Fruit fly (Drosophila melanogaster) whole organism, embryonic: Measurements from ENCODE around the gene baf.
A peak's percentile ranks its signal among the peaks of the same experiment; 100 is the strongest.

Experiments used
- Aef1 ChIP-seq: fragments of 200-800 bp; sonication (Bioruptor generic); IDR thresholded peaks from 3 replicates; pipeline ENCODE4 v1.3.6; 2022; ENCODE audit warnings: missing biosample characterization, missing genetic modification characterization
- Atf6 ChIP-seq: fragments of 200-800 bp; sonication (Bioruptor generic); IDR thresholded peaks from 2 replicates; pipeline ENCODE4 v1.3.6; 2022; ENCODE audit warnings: missing biosample characterization, missing genetic modification characterization
- Bdp1 ChIP-seq: fragments of 200-800 bp; sonication (Bioruptor generic); optimal IDR thresholded peaks from 3 replicates; lab custom pipeline; 2016; ENCODE audit warnings: missing biosample characterization, missing genetic modification characterization
- Bgb ChIP-seq: fragments of 200-800 bp; sonication (Bioruptor generic); IDR thresholded peaks from 2 replicates; pipeline ENCODE4 v1.3.6; 2022; ENCODE audit warnings: missing biosample characterization, missing genetic modification characterization; ENCODE audit not compliant: partially characterized antibody
- CG10147 ChIP-seq: fragments of 200-800 bp; sonication (Bioruptor generic); optimal IDR thresholded peaks from 2 replicates; lab custom pipeline; 2019; ENCODE audit warnings: missing biosample characterization, mild to moderate bottlenecking, missing genetic modification characterization, moderate library complexity
- CG12299 ChIP-seq: fragments of 200-800 bp; sonication (Bioruptor generic); optimal IDR thresholded peaks from 2 replicates; lab custom pipeline; 2018; ENCODE audit warnings: missing biosample characterization, mild to moderate bottlenecking, missing genetic modification characterization
- CG13424 ChIP-seq: fragments of 200-800 bp; sonication (Bioruptor generic); optimal IDR thresholded peaks from 2 replicates; lab custom pipeline; 2019; ENCODE audit warnings: missing biosample characterization, mild to moderate bottlenecking, missing genetic modification characterization, moderate library complexity
- CG14860 ChIP-seq: fragments of 200-800 bp; sonication (Bioruptor generic); IDR thresholded peaks from 3 replicates; pipeline ENCODE4 v1.3.6; 2022; ENCODE audit warnings: missing biosample characterization, missing genetic modification characterization; ENCODE audit not compliant: partially characterized antibody
- CG14965 ChIP-seq: fragments of 200-800 bp; sonication (Bioruptor generic); optimal IDR thresholded peaks from 2 replicates; lab custom pipeline; 2016; ENCODE audit warnings: missing biosample characterization, missing genetic modification characterization, borderline replicate concordance
- CG1602 ChIP-seq: fragments of 200-800 bp; sonication (Bioruptor generic); optimal IDR thresholded peaks from 3 replicates; lab custom pipeline; 2016; ENCODE audit warnings: missing biosample characterization, missing genetic modification characterization
- CG16779 ChIP-seq: fragments of 200-800 bp; sonication (Bioruptor generic); IDR thresholded peaks from 2 replicates; pipeline ENCODE4 v1.3.6; 2022; ENCODE audit warnings: missing biosample characterization, missing genetic modification characterization
- CG3065 ChIP-seq: fragments of 200-800 bp; sonication (Bioruptor generic); optimal IDR thresholded peaks from 2 replicates; lab custom pipeline; 2016; ENCODE audit warnings: missing biosample characterization, missing genetic modification characterization
- CG31365 ChIP-seq: fragments of 200-800 bp; sonication (Bioruptor generic); optimal IDR thresholded peaks from 2 replicates; lab custom pipeline; 2018; ENCODE audit warnings: missing biosample characterization, mild to moderate bottlenecking, missing genetic modification characterization
- CG34376 ChIP-seq: fragments of 200-800 bp; sonication (Bioruptor generic); optimal IDR thresholded peaks from 2 replicates; lab custom pipeline; 2018; ENCODE audit warnings: missing biosample characterization, mild to moderate bottlenecking, missing genetic modification characterization
- CG8089 ChIP-seq: fragments of 200-800 bp; sonication (Bioruptor generic); optimal IDR thresholded peaks from 3 replicates; lab custom pipeline; 2016; ENCODE audit warnings: missing biosample characterization, missing genetic modification characterization
- CG8478 ChIP-seq: fragments of >200 bp; optimal IDR thresholded peaks from 2 replicates; lab custom pipeline; 2018
- CG9797 ChIP-seq: fragments of 200-800 bp; sonication (Bioruptor generic); optimal IDR thresholded peaks from 3 replicates; lab custom pipeline; 2018; ENCODE audit warnings: missing biosample characterization, mild to moderate bottlenecking, missing genetic modification characterization
- D19B ChIP-seq: fragments of 200-800 bp; sonication (Bioruptor generic); optimal IDR thresholded peaks from 2 replicates; lab custom pipeline; 2017; ENCODE audit warnings: missing biosample characterization, mild to moderate bottlenecking, missing genetic modification characterization
- Dll ChIP-seq: fragments of 200-800 bp; sonication (Bioruptor generic); IDR thresholded peaks from 4 replicates; pipeline ENCODE4 v1.3.6; 2022; ENCODE audit warnings: missing biosample characterization, missing genetic modification characterization; ENCODE audit not compliant: partially characterized antibody
- E2f2 ChIP-seq: fragments of 200-800 bp; sonication (Bioruptor generic); IDR thresholded peaks from 2 replicates; pipeline ENCODE4 v1.3.6; 2022; ENCODE audit warnings: missing biosample characterization, missing genetic modification characterization
- Ets65A ChIP-seq: fragments of 200-800 bp; sonication (Bioruptor generic); peaks from one replicate; lab custom pipeline; 2016; ENCODE audit warnings: missing biosample characterization, missing genetic modification characterization
- Fer1 ChIP-seq: fragments of 200-800 bp; sonication (Bioruptor generic); optimal IDR thresholded peaks from 2 replicates; lab custom pipeline; 2017; ENCODE audit warnings: missing biosample characterization, mild to moderate bottlenecking, missing genetic modification characterization
- Gsc ChIP-seq: fragments of 200-800 bp; sonication (Bioruptor generic); IDR thresholded peaks from 2 replicates; pipeline ENCODE4 v1.3.6; 2022; ENCODE audit warnings: missing biosample characterization, missing genetic modification characterization
- H2.0 ChIP-seq: fragments of 200-800 bp; sonication (Bioruptor generic); IDR thresholded peaks from 2 replicates; pipeline ENCODE4 v1.3.6; 2022; ENCODE audit warnings: missing biosample characterization, missing genetic modification characterization
- Mad ChIP-seq: fragments of 200-800 bp; sonication (Bioruptor generic); optimal IDR thresholded peaks from 2 replicates; lab custom pipeline; 2016; ENCODE audit warnings: missing biosample characterization, missing genetic modification characterization
- Med ChIP-seq: fragments of 200-800 bp; sonication (Bioruptor generic); peaks from one replicate; lab custom pipeline; 2016; ENCODE audit warnings: missing biosample characterization, missing genetic modification characterization, mild to moderate bottlenecking, inconsistent platforms, moderate library complexity
- Pdp1 ChIP-seq, 2 experiments: fragments of 200-800 bp; sonication (Bioruptor generic); optimal IDR thresholded peaks; 3 replicates each; lab custom pipeline; 2016; ENCODE audit warnings: missing biosample characterization in 2 of 2, missing genetic modification characterization in 2 of 2, mild to moderate bottlenecking in 1 of 2, moderate library complexity in 1 of 2
- Spps ChIP-seq: fragments of 200-800 bp; sonication (Bioruptor generic); optimal IDR thresholded peaks from 2 replicates; lab custom pipeline; 2018; ENCODE audit warnings: missing biosample characterization, mild to moderate bottlenecking, missing genetic modification characterization
- ac ChIP-seq: fragments of 200-800 bp; sonication (Bioruptor generic); optimal IDR thresholded peaks from 3 replicates; lab custom pipeline; 2017; ENCODE audit warnings: missing biosample characterization, mild to moderate bottlenecking, missing genetic modification characterization
- ara ChIP-seq: fragments of 200-800 bp; sonication (Bioruptor generic); IDR thresholded peaks from 2 replicates; pipeline ENCODE4 v1.3.6; 2022; ENCODE audit warnings: missing biosample characterization, missing genetic modification characterization
- bab2 ChIP-seq: fragments of 200-800 bp; sonication (Bioruptor generic); optimal IDR thresholded peaks from 2 replicates; lab custom pipeline; 2016; ENCODE audit warnings: missing biosample characterization, missing genetic modification characterization
- ci ChIP-seq: fragments of 200-800 bp; sonication (Bioruptor generic); IDR thresholded peaks from 3 replicates; pipeline ENCODE4 v1.3.6; 2022; ENCODE audit warnings: missing biosample characterization, missing genetic modification characterization
- dimm ChIP-seq: fragments of 200-800 bp; sonication (Bioruptor generic); IDR thresholded peaks from 2 replicates; pipeline ENCODE4 v1.3.6; 2022; ENCODE audit warnings: missing biosample characterization, missing genetic modification characterization
- exex ChIP-seq: fragments of 200-800 bp; sonication (Bioruptor generic); optimal IDR thresholded peaks from 4 replicates; lab custom pipeline; 2018; ENCODE audit warnings: missing biosample characterization, mild to moderate bottlenecking, missing genetic modification characterization, moderate library complexity
- fd96Cb ChIP-seq: fragments of 200-800 bp; sonication (Bioruptor generic); optimal IDR thresholded peaks from 2 replicates; lab custom pipeline; 2018; ENCODE audit warnings: missing biosample characterization, mild to moderate bottlenecking, missing genetic modification characterization, moderate library complexity
- grn ChIP-seq: fragments of 200-800 bp; sonication (Bioruptor generic); optimal IDR thresholded peaks from 3 replicates; lab custom pipeline; 2017; ENCODE audit warnings: missing biosample characterization, missing genetic modification characterization
- lilli ChIP-seq: fragments of 200-800 bp; sonication (Bioruptor generic); optimal IDR thresholded peaks from 3 replicates; lab custom pipeline; 2016; ENCODE audit warnings: missing biosample characterization, missing genetic modification characterization
- maf-S ChIP-seq: fragments of 200-800 bp; sonication (Bioruptor generic); optimal IDR thresholded peaks from 2 replicates; lab custom pipeline; 2016; ENCODE audit warnings: missing biosample characterization, missing genetic modification characterization
- mirr ChIP-seq: fragments of 200-800 bp; sonication (Bioruptor generic); optimal IDR thresholded peaks from 3 replicates; lab custom pipeline; 2018; ENCODE audit warnings: missing biosample characterization, mild to moderate bottlenecking, missing genetic modification characterization
- pros ChIP-seq: fragments of 200-800 bp; sonication (Bioruptor generic); optimal IDR thresholded peaks from 3 replicates; lab custom pipeline; 2019; ENCODE audit warnings: missing biosample characterization, mild to moderate bottlenecking, missing genetic modification characterization, moderate library complexity
- pum ChIP-seq: fragments of 200-800 bp; sonication (Bioruptor generic); optimal IDR thresholded peaks from 2 replicates; lab custom pipeline; 2016; ENCODE audit warnings: missing biosample characterization, missing genetic modification characterization
- run ChIP-seq: fragments of 200-800 bp; sonication (Bioruptor generic); optimal IDR thresholded peaks from 3 replicates; lab custom pipeline; 2018; ENCODE audit warnings: missing biosample characterization, mild to moderate bottlenecking, missing genetic modification characterization
- salm ChIP-seq: fragments of 200-800 bp; sonication (Bioruptor generic); optimal IDR thresholded peaks from 2 replicates; lab custom pipeline; 2018; ENCODE audit warnings: missing biosample characterization, mild to moderate bottlenecking, missing genetic modification characterization
- sens ChIP-seq: fragments of 200-800 bp; sonication (Bioruptor generic); peaks from one replicate; lab custom pipeline; 2016; ENCODE audit warnings: missing biosample characterization, missing genetic modification characterization
- so ChIP-seq: fragments of 200-800 bp; sonication (Bioruptor generic); IDR thresholded peaks from 3 replicates; pipeline ENCODE4 v1.3.6; 2022; ENCODE audit warnings: missing biosample characterization, missing genetic modification characterization
- sug ChIP-seq: fragments of 200-800 bp; optimal IDR thresholded peaks from 2 replicates; lab custom pipeline; 2019; ENCODE audit warnings: missing biosample characterization, mild to moderate bottlenecking, missing genetic modification characterization, moderate library complexity
- trem ChIP-seq: fragments of 200-800 bp; optimal IDR thresholded peaks from 3 replicates; lab custom pipeline; 2019; ENCODE audit warnings: missing biosample characterization, mild to moderate bottlenecking, missing genetic modification characterization, moderate library complexity

The baf gene

DNA sequence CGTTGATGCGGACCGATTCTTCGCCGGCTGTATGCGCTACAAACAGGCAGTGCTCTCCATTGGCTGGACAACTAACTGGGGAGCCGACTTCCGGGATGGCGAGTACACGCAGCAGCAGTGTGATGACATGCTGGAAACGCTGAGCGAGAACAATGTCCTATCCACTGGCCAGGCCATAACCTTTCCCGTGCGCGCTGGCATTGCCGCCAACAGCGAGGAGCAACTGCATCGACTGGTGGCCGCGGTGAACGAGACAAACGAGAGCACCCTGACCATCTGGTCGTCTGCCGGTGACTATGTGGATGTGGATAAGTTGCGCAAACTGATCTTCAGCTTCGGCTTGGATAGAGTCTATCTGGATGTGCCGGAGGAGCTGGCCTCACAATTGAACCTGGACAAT is 43.1 kb upstream of the baf start:
- peak; percentile 57 for TF ChIP-seq Med (GFP tag; lab: Kevin White, UChicago)
- TF ChIP-seq ara: peak; percentile 16; the same call in 1 of the 2 replicates
- TF ChIP-seq CG8478 (lab: Kevin White, UChicago): peak; percentile 73
- 0 out of 2 replicates have a peak, but pooled peaks have one; percentile 17 for TF ChIP-seq Atf6 (GFP tag; lab: Robert Waterston, UW)
- TF ChIP-seq CG14860 (GFP tag; lab: Robert Waterston, UW): 0 out of 3 replicates have a peak, but pooled peaks have one; percentile 14
- TF ChIP-seq fd96Cb (tag; lab: Kevin White, UChicago): no peak
- no peak for TF ChIP-seq dimm (GFP tag; lab: Robert Waterston, UW)

DNA sequence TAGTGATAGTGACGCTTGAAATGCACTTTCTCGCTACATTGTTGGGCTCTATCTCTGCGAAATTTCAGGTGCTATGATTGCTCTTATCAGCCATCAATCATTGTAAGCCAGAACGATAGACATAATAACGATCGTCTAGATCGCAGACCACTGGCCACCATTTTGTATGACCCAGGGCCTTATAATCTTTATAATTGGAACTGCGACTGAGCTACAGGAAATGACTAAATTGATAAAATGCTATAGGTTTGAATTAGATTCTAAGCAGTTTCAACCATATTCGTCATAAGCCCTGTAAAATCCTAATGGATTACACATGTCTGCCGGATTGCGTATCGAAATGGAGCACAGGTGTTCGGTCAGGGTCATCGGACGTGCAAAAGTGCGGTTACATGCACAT is 39.4 kb upstream of the baf start:
- TF ChIP-seq run (tag; lab: Kevin White, UChicago) (no peak), E2f2 (GFP tag; lab: Robert Waterston, UW) (no peak), Pdp1 (GFP tag; optimal IDR thresholded peaks at IDR 0.05; lab: Kevin White, UChicago) (peak in 1 of 2 experiments; percentile 8), exex (tag; lab: Kevin White, UChicago) (peak; percentile 81), D19B (GFP tag; lab: Kevin White, UChicago) (no peak), CG34376 (GFP tag; lab: Kevin White, UChicago) (peak; percentile 24), sug (peak; percentile 39), mirr (GFP tag; lab: Kevin White, UChicago) (peak; percentile 54), Med (GFP tag; lab: Kevin White, UChicago) (peak; percentile 23), grn (GFP tag; lab: Kevin White, UChicago) (peak; percentile 9), Ets65A (peak; percentile 20)

DNA sequence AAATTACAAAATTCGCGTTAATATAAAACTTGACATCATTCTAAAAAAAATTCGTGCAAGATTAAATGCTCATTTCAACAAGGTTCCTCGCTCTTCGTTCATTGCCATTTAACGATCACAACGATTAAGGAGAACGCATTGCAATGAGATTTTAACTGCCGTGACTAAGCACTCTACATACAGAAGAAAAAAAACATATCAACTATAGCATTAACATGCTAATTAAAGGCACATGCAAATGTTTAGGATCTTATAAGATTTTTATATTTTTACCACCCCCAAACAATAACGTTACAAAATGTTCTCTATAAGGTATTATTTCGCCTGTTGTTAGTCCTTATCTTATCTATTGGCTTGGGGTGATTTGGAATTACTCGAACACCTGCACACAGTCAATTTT is 38.5 kb upstream of the baf start:
- no peak for TF ChIP-seq pum (GFP tag; lab: Kevin White, UChicago)
- no peak for TF ChIP-seq run (tag; lab: Kevin White, UChicago)
- TF ChIP-seq Bgb: no peak
- no peak for TF ChIP-seq CG10147 (GFP tag; lab: Kevin White, UChicago)
- no peak for TF ChIP-seq maf-S (GFP tag; lab: Kevin White, UChicago)
- no peak for TF ChIP-seq CG16779
- no peak for TF ChIP-seq lilli
- TF ChIP-seq sens (GFP tag; lab: Kevin White, UChicago): peak; percentile 56

DNA sequence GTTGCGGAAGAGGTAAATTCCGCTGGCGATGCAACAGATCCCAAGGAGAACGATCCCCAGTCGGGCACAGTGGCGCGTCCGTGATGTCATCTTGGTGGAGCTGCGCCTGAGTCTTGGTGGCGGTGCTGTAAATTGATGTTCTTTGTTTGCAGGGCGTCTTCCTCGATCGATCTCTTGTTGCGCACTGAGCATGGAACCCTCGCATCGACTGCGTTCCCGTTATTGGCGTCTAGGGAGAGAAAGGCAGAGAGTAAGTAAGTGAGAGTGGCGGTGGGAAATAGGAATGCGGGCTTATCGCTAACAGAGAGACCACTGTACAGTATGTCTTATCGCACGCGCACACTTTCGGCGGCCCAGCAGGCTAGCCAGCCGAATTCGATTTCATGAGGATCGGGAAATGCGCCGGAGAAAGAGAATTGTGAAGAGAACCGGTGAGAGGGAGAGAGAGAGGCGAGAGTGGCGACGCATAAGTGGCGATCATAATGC is 37.8 kb upstream of the baf start:
- TF ChIP-seq CG8089 (GFP tag; lab: Kevin White, UChicago) (no peak), CG13424 (tag; lab: Kevin White, UChicago) (no peak), CG1602 (GFP tag; lab: Kevin White, UChicago) (no peak), CG3065 (GFP tag; lab: Kevin White, UChicago) (no peak), CG9797 (no peak), Ets65A (peak; percentile 90), Spps (tag; lab: Kevin White, UChicago) (no peak), Fer1 (GFP tag; lab: Kevin White, UChicago) (no peak), Dll (GFP tag; lab: Robert Waterston, UW) (peak; percentile 30; the same call in 1 of the 4 replicates), ci (GFP tag; lab: Robert Waterston, UW) (peak; percentile 40; the same call in 2 of the 3 replicates), H2.0 (GFP tag; lab: Robert Waterston, UW) (0 out of 2 replicates have a peak, but pooled peaks have one; percentile 15), CG34376 (GFP tag; lab: Kevin White, UChicago) (peak; percentile 18), so (GFP tag; lab: Robert Waterston, UW) (0 out of 3 replicates have a peak, but pooled peaks have one; percentile 38), CG31365 (no peak), Gsc (GFP tag; lab: Robert Waterston, UW) (no peak), salm (no peak), Mad (GFP tag; lab: Kevin White, UChicago) (no peak), CG12299 (tag; lab: Kevin White, UChicago) (no peak), trem (tag; lab: Kevin White, UChicago) (peak; percentile 33), ac (GFP tag; lab: Kevin White, UChicago) (no peak), pros (GFP tag; lab: Kevin White, UChicago) (peak; percentile 55), CG14965 (GFP tag; lab: Kevin White, UChicago) (no peak), bab2 (GFP tag; lab: Kevin White, UChicago) (no peak), Aef1 (no peak), Bdp1 (GFP tag; lab: Kevin White, UChicago) (no peak), exex (tag; lab: Kevin White, UChicago) (peak; percentile 36)
